Fruit fly (Drosophila melanogaster) whole organism, embryonic: ENCODE data around the gene Rad60.

ENCODE experiments used
- CG10543 ChIP-seq: fragments of 200-800 bp; sonication (Bioruptor generic); optimal IDR thresholded peaks from 3 replicates; lab custom pipeline; 2017; ENCODE audit warnings: missing biosample characterization, mild to moderate bottlenecking, missing genetic modification characterization, moderate library complexity
- CG11456 ChIP-seq: fragments of 200-800 bp; sonication (Bioruptor generic); IDR thresholded peaks from 3 replicates; pipeline ENCODE4 v1.3.6; 2022; ENCODE audit warnings: missing biosample characterization, missing genetic modification characterization
- CG11695 ChIP-seq: fragments of 200-800 bp; sonication (Bioruptor generic); IDR thresholded peaks from 3 replicates; pipeline ENCODE4 v1.3.6; 2022; ENCODE audit warnings: missing biosample characterization, missing genetic modification characterization
- CG12219 ChIP-seq: fragments of 200-800 bp; sonication (Bioruptor generic); optimal IDR thresholded peaks from 3 replicates; lab custom pipeline; 2018; ENCODE audit warnings: missing biosample characterization, mild to moderate bottlenecking, missing genetic modification characterization
- CG12659 ChIP-seq: fragments of 200-800 bp; sonication (Bioruptor generic); optimal IDR thresholded peaks from 3 replicates; lab custom pipeline; 2017; ENCODE audit warnings: mild to moderate bottlenecking, missing biosample characterization, missing genetic modification reagents, missing genetic modification characterization
- CG14441 ChIP-seq: fragments of 200-800 bp; sonication (Bioruptor generic); IDR thresholded peaks from 2 replicates; pipeline ENCODE4 v1.3.6; 2022; ENCODE audit warnings: missing biosample characterization, missing genetic modification characterization
- CG16815 ChIP-seq: fragments of 200-800 bp; sonication (Bioruptor generic); optimal IDR thresholded peaks from 3 replicates; lab custom pipeline; 2017; ENCODE audit warnings: missing biosample characterization, mild to moderate bottlenecking, missing genetic modification characterization
- CG17359 ChIP-seq: fragments of 200-800 bp; sonication (Bioruptor generic); optimal IDR thresholded peaks from 3 replicates; lab custom pipeline; 2018; ENCODE audit warnings: missing biosample characterization, mild to moderate bottlenecking, missing genetic modification characterization, moderate library complexity
- CG17829 ChIP-seq: fragments of 200-800 bp; optimal IDR thresholded peaks from 2 replicates; lab custom pipeline; 2019; ENCODE audit warnings: missing biosample characterization, mild to moderate bottlenecking, missing genetic modification characterization, moderate library complexity
- CG17912 ChIP-seq: fragments of 200-800 bp; sonication (Bioruptor generic); optimal IDR thresholded peaks from 2 replicates; lab custom pipeline; 2018; ENCODE audit warnings: missing biosample characterization, mild to moderate bottlenecking, missing genetic modification characterization
- CG18599 ChIP-seq: fragments of 200-800 bp; sonication (Bioruptor generic); optimal IDR thresholded peaks from 3 replicates; lab custom pipeline; 2017; ENCODE audit warnings: missing biosample characterization, missing genetic modification characterization, mild to moderate bottlenecking, moderate library complexity, missing genetic modification reagents
- CG34376 ChIP-seq: fragments of 200-800 bp; sonication (Bioruptor generic); optimal IDR thresholded peaks from 2 replicates; lab custom pipeline; 2018; ENCODE audit warnings: missing biosample characterization, mild to moderate bottlenecking, missing genetic modification characterization
- CG6813 ChIP-seq: fragments of 200-800 bp; sonication (Bioruptor generic); optimal IDR thresholded peaks from 2 replicates; lab custom pipeline; 2017; ENCODE audit warnings: missing biosample characterization, missing genetic modification characterization, mild to moderate bottlenecking, moderate library complexity, missing genetic modification reagents
- CG7987 ChIP-seq: fragments of 200-800 bp; sonication (Bioruptor generic); optimal IDR thresholded peaks from 2 replicates; lab custom pipeline; 2018; ENCODE audit warnings: missing biosample characterization, mild to moderate bottlenecking, missing genetic modification characterization, moderate library complexity
- CG8290 ChIP-seq, 3 experiments: fragments of 200-800 bp; sonication (Bioruptor generic); optimal IDR thresholded peaks; 2 replicates each; lab custom pipeline; 2016 to 2019; ENCODE audit warnings: missing biosample characterization in 3 of 3, missing genetic modification characterization in 3 of 3, mild to moderate bottlenecking in 2 of 3, moderate library complexity in 1 of 3
- CG9437 ChIP-seq: fragments of 200-800 bp; sonication (Bioruptor generic); optimal IDR thresholded peaks from 2 replicates; lab custom pipeline; 2018; ENCODE audit warnings: missing biosample characterization, mild to moderate bottlenecking, missing genetic modification characterization
- CG9727 ChIP-seq: fragments of 200-800 bp; sonication (Bioruptor generic); optimal IDR thresholded peaks from 3 replicates; lab custom pipeline; 2017; ENCODE audit warnings: missing biosample characterization, mild to moderate bottlenecking, missing genetic modification characterization
- D ChIP-seq, 2 experiments: fragments of 200-800 bp in 1 of 2; fragments of >200 bp in 1 of 2; sonication (Bioruptor generic) in 1 of 2; optimal IDR thresholded peaks; 2 replicates in 1 of 2; 3 replicates in 1 of 2; lab custom pipeline; 2017; ENCODE audit warnings: mild to moderate bottlenecking in 1 of 2, missing biosample characterization in 1 of 2, missing genetic modification characterization in 1 of 2, missing genetic modification reagents in 1 of 2
- Dbx ChIP-seq: fragments of 200-800 bp; sonication (Bioruptor generic); IDR thresholded peaks from 3 replicates; pipeline ENCODE4 v1.3.6; 2022; ENCODE audit warnings: missing biosample characterization, missing genetic modification characterization
- Ets65A ChIP-seq: fragments of 200-800 bp; sonication (Bioruptor generic); peaks from one replicate; lab custom pipeline; 2016; ENCODE audit warnings: missing biosample characterization, missing genetic modification characterization
- GATAe ChIP-seq: fragments of 200-800 bp; sonication (Bioruptor generic); conservative IDR thresholded peaks from 2 replicates; pipeline ENCODE4 v1.3.6; 2022; ENCODE audit warnings: missing biosample characterization, missing genetic modification characterization
- Hey ChIP-seq: fragments of 200-800 bp; sonication (Bioruptor generic); optimal IDR thresholded peaks from 3 replicates; lab custom pipeline; 2018; ENCODE audit warnings: missing biosample characterization, mild to moderate bottlenecking, missing genetic modification characterization
- HmgZ ChIP-seq: fragments of 200-800 bp; sonication (Bioruptor generic); optimal IDR thresholded peaks from 2 replicates; lab custom pipeline; 2018; ENCODE audit warnings: missing biosample characterization, mild to moderate bottlenecking, missing genetic modification characterization
- MTF-1 ChIP-seq: fragments of 200-800 bp; sonication (Bioruptor generic); optimal IDR thresholded peaks from 2 replicates; lab custom pipeline; 2018; ENCODE audit warnings: missing biosample characterization, mild to moderate bottlenecking, missing genetic modification characterization, borderline replicate concordance
- Mrtf ChIP-seq: fragments of 200-800 bp; sonication (Bioruptor generic); IDR thresholded peaks from 3 replicates; pipeline ENCODE4 v1.3.6; 2022; ENCODE audit warnings: missing biosample characterization, missing genetic modification characterization
- Pdp1 ChIP-seq, 2 experiments: fragments of 200-800 bp; sonication (Bioruptor generic); optimal IDR thresholded peaks; 3 replicates each; lab custom pipeline; 2016; ENCODE audit warnings: missing biosample characterization in 2 of 2, missing genetic modification characterization in 2 of 2, mild to moderate bottlenecking in 1 of 2, moderate library complexity in 1 of 2
- Rfx ChIP-seq: fragments of 200-800 bp; sonication (Bioruptor generic); IDR thresholded peaks from 2 replicates; pipeline ENCODE4 v1.3.6; 2022; ENCODE audit warnings: missing biosample characterization, missing genetic modification characterization
- Six4 ChIP-seq: fragments of 200-800 bp; sonication (Bioruptor generic); optimal IDR thresholded peaks from 2 replicates; lab custom pipeline; 2016; ENCODE audit warnings: missing biosample characterization, missing genetic modification characterization
- Sox100B ChIP-seq: fragments of 200-800 bp; sonication (Bioruptor generic); optimal IDR thresholded peaks from 3 replicates; lab custom pipeline; 2018; ENCODE audit warnings: missing biosample characterization, mild to moderate bottlenecking, missing genetic modification characterization
- Sry-β ChIP-seq: fragments of 200-800 bp; sonication (Bioruptor generic); optimal IDR thresholded peaks from 2 replicates; lab custom pipeline; 2018; ENCODE audit warnings: missing biosample characterization, mild to moderate bottlenecking, missing genetic modification characterization, moderate library complexity
- Xrp1 ChIP-seq: fragments of 200-800 bp; sonication (Bioruptor generic); IDR thresholded peaks from 2 replicates; pipeline ENCODE4 v1.3.6; 2022; ENCODE audit warnings: missing biosample characterization, missing genetic modification characterization
- ap ChIP-seq: fragments of 200-800 bp; sonication (Bioruptor generic); IDR thresholded peaks from 2 replicates; pipeline ENCODE4 v1.3.6; 2022; ENCODE audit warnings: missing biosample characterization, missing genetic modification characterization
- gsb ChIP-seq: fragments of 200-800 bp; sonication (Bioruptor generic); IDR thresholded peaks from 2 replicates; pipeline ENCODE4 v1.3.6; 2022; ENCODE audit warnings: missing biosample characterization, missing genetic modification characterization
- her ChIP-seq: fragments of 200-800 bp; sonication (Bioruptor generic); optimal IDR thresholded peaks from 2 replicates; lab custom pipeline; 2016; ENCODE audit warnings: missing biosample characterization, missing genetic modification characterization
- hkb ChIP-seq, 2 experiments: fragments of 200-800 bp in 1 of 2; fragments of >200 bp in 1 of 2; sonication (Bioruptor generic) in 1 of 2; IDR thresholded peaks in 1 of 2; optimal IDR thresholded peaks in 1 of 2; 2 replicates each; pipeline versions ENCODE4 v1.3.6 to Lab custom; 2017 to 2022; ENCODE audit warnings: missing biosample characterization in 1 of 2, missing genetic modification characterization in 1 of 2
- knrl ChIP-seq: fragments of 200-800 bp; sonication (Bioruptor generic); IDR thresholded peaks from 3 replicates; pipeline ENCODE4 v1.3.6; 2022; ENCODE audit warnings: missing biosample characterization, missing genetic modification characterization; ENCODE audit not compliant: partially characterized antibody
- lilli ChIP-seq: fragments of 200-800 bp; sonication (Bioruptor generic); optimal IDR thresholded peaks from 3 replicates; lab custom pipeline; 2016; ENCODE audit warnings: missing biosample characterization, missing genetic modification characterization
- lola ChIP-seq, 3 experiments: fragments of >200 bp in 2 of 3; fragments of 200-800 bp in 1 of 3; sonication (Bioruptor generic) in 1 of 3; optimal IDR thresholded peaks; 2 replicates each; lab custom pipeline; 2017 to 2019; ENCODE audit warnings: missing biosample characterization in 3 of 3, missing genetic modification characterization in 3 of 3, mild to moderate bottlenecking in 1 of 3, moderate library complexity in 1 of 3
- nom ChIP-seq: fragments of 200-800 bp; sonication (Bioruptor generic); optimal IDR thresholded peaks from 2 replicates; lab custom pipeline; 2017; ENCODE audit warnings: missing biosample characterization, missing genetic modification characterization, mild to moderate bottlenecking, moderate library complexity, missing genetic modification reagents
- schlank ChIP-seq: fragments of 200-800 bp; sonication (Bioruptor generic); optimal IDR thresholded peaks from 2 replicates; lab custom pipeline; 2018; ENCODE audit warnings: missing biosample characterization, mild to moderate bottlenecking, missing genetic modification characterization
- sna ChIP-seq: fragments of 200-800 bp; sonication (Bioruptor generic); IDR thresholded peaks from 2 replicates; pipeline ENCODE4 v1.3.6; 2022; ENCODE audit warnings: missing biosample characterization, missing genetic modification characterization; ENCODE audit not compliant: partially characterized antibody
- sug ChIP-seq: fragments of 200-800 bp; optimal IDR thresholded peaks from 2 replicates; lab custom pipeline; 2019; ENCODE audit warnings: missing biosample characterization, mild to moderate bottlenecking, missing genetic modification characterization, moderate library complexity
- vnd ChIP-seq: fragments of 200-800 bp; sonication (Bioruptor generic); IDR thresholded peaks from 3 replicates; pipeline ENCODE4 v1.3.6; 2022; ENCODE audit warnings: missing biosample characterization, missing genetic modification characterization; ENCODE audit not compliant: partially characterized antibody

Rad60 gene

DNA sequence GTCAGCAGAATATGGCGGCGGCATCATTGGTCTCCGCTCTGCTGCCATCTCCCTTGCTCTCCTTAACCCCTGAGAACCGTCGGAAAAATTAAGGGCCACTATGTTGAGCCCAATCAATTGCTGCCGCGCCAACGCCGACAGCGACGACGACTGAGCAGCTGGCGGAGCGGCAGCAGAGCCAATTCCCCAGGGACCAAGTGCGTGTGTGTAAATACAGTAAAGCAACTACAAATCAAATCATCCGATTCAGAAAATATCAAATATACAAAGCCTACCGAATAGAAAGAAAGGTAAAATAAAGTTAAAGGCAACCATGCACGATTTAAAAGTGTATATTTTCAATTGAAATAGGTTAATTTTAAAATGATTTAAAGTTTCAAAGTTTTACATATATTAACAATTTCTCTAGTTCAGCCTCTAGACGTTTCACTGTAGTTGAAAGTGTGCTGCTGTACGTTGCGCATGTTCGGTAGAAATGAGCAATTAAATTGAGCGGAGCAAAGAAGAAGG, 39.5 kb downstream of the Rad60 start (continued):
- TF ChIP-seq gsb (GFP tag; lab: Robert Waterston, UW) = no peak
- TF ChIP-seq sna = no peak
- TF ChIP-seq knrl (GFP tag; lab: Robert Waterston, UW) = no peak
- peak; percentile 74 for TF ChIP-seq CG9727 (GFP tag; lab: Kevin White, UChicago)
- TF ChIP-seq schlank = peak; percentile 10
- no peak for TF ChIP-seq CG17912

DNA sequence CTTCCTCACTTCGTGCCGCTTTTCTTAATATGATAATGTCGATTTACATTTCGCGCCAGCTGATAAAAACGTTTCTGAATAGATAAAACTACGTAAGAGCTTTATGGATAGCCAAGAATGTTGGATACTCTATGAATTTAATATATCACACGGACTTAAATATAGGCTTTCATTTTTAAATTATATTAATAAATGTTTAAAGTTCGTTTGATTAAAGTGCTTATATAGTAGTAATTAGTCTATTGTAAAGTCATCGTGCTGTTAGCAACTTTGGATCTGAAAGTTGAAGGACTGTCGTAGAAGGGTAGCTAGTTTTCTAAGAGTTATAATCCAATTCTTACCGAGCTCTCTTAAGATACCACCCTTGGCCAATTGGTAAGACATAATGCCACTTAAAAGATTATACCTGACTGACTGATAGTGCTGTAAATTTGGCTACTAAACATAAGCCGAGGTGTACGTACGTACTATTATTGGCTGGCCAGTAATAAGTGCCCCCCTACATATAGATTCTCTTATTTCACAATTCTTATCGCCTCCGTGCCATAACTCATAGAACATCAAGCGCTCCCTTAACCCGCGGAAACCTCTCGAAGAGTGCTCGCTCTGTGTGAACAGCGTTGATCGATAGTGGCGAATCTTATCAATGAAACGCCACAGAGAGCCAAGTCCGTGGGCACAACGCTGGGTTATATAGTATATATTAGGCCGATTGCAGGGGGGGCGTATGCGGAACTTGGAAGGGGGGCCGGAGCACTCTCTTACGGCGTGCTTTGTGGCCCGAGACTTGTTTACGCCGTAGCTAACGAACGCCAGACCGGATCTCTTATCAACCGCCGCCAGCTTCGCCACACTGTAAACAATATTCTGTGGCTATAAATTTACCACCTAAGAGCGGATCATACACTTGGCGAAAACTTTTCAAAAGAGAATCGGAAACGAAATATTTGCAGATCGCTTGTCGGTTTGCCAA, 40.7 kb downstream of the Rad60 start:
- peak; percentile 41 for TF ChIP-seq Hey
- TF ChIP-seq GATAe (GFP tag; lab: Robert Waterston, UW) = peak; percentile 50
- peak; percentile 45; the same call in 2 of the 3 replicates for TF ChIP-seq Dbx (GFP tag; lab: Robert Waterston, UW)
- peak; percentile 60 for TF ChIP-seq nom (GFP tag; lab: Kevin White, UChicago)
- peak; percentile 55 for TF ChIP-seq HmgZ (tag; lab: Kevin White, UChicago)
- peak; percentile 88 for TF ChIP-seq CG10543 (GFP tag; lab: Kevin White, UChicago)
- TF ChIP-seq ap (GFP tag; lab: Robert Waterston, UW) = no peak
- TF ChIP-seq Pdp1 (GFP tag; optimal IDR thresholded peaks at IDR 0.05; lab: Kevin White, UChicago) = peak in 1 of 2 experiments; percentile 90
- TF ChIP-seq her (GFP tag; lab: Kevin White, UChicago) = peak; percentile 15
- TF ChIP-seq D (optimal IDR thresholded peaks at IDR 0.05; lab: Kevin White, UChicago) = no peak
- TF ChIP-seq D (GFP tag; optimal IDR thresholded peaks at IDR 0.05; lab: Kevin White, UChicago) = no peak
- peak; percentile 21 for TF ChIP-seq lilli (GFP tag; lab: Kevin White, UChicago)
- peak; percentile 2 for TF ChIP-seq Ets65A (GFP tag; lab: Kevin White, UChicago)
- no peak for TF ChIP-seq CG12219 (GFP tag; lab: Kevin White, UChicago)
- TF ChIP-seq Six4 (GFP tag; lab: Kevin White, UChicago) = peak; percentile 17
- TF ChIP-seq Xrp1 (GFP tag; lab: Robert Waterston, UW) = 0 out of 2 replicates have a peak, but pooled peaks have one; percentile 9
- TF ChIP-seq CG34376 (GFP tag; lab: Kevin White, UChicago) = peak; percentile 95
- peak; percentile 35 for TF ChIP-seq Rfx (GFP tag; lab: Robert Waterston, UW)
- no peak for TF ChIP-seq MTF-1 (GFP tag; lab: Kevin White, UChicago)
- 0 out of 3 replicates have a peak, but pooled peaks have one; percentile 10 for TF ChIP-seq CG11456 (GFP tag; lab: Robert Waterston, UW)
- TF ChIP-seq CG8290 (GFP tag; optimal IDR thresholded peaks at IDR 0.05; lab: Kevin White, UChicago) = no peak
- peak in 1 of 2 experiments; percentile 52 for TF ChIP-seq CG8290 (tag; optimal IDR thresholded peaks at IDR 0.05; lab: Kevin White, UChicago)
- no peak for TF ChIP-seq Mrtf (GFP tag; lab: Robert Waterston, UW)
- TF ChIP-seq CG12659 = peak; percentile 9
- 0 out of 3 replicates have a peak, but pooled peaks have one; percentile 43 for TF ChIP-seq CG11695 (GFP tag; lab: Robert Waterston, UW)
- TF ChIP-seq CG17829 (tag; lab: Kevin White, UChicago) = no peak
- TF ChIP-seq hkb (optimal IDR thresholded peaks at IDR 0.05; lab: Kevin White, UChicago) = no peak
- peak; percentile 41 for TF ChIP-seq hkb (GFP tag; IDR thresholded peaks at IDR 0.05; lab: Robert Waterston, UW)
- TF ChIP-seq CG6813 = no peak
- TF ChIP-seq CG9437 (GFP tag; lab: Kevin White, UChicago) = peak; percentile 7
- peak; percentile 100 for TF ChIP-seq sug (tag; lab: Kevin White, UChicago)
- TF ChIP-seq CG17359 (tag; lab: Kevin White, UChicago) = peak; percentile 14
- peak; percentile 95 for TF ChIP-seq CG7987 (GFP tag; lab: Kevin White, UChicago)
- no peak for TF ChIP-seq CG16815 (GFP tag; lab: Kevin White, UChicago)
- peak; percentile 34; the same call in 1 of the 2 replicates for TF ChIP-seq CG14441 (GFP tag; lab: Robert Waterston, UW)
- no peak for TF ChIP-seq knrl (GFP tag; lab: Robert Waterston, UW)
- no peak for TF ChIP-seq vnd (GFP tag; lab: Robert Waterston, UW)
- TF ChIP-seq Sox100B = peak; percentile 8
- TF ChIP-seq lola (GFP tag; optimal IDR thresholded peaks at IDR 0.05; lab: Kevin White, UChicago) = no peak
- peak; percentile 35 for TF ChIP-seq CG18599 (GFP tag; lab: Kevin White, UChicago)
- peak; percentile 33 for TF ChIP-seq Sry-β (GFP tag; lab: Kevin White, UChicago)
